Worm (Caenorhabditis elegans) whole organism, mixed stage, embryonic: ENCODE results near the gene ZC190.8.

ENCODE experiments used
- bed-3 ChIP-seq: fragments of 200-800 bp; sonication (Bioruptor generic); optimal IDR thresholded peaks from 3 replicates; lab custom pipeline; 2018; ENCODE audit warnings: mild to moderate bottlenecking, missing genetic modification characterization, moderate library complexity, missing compliant biosample characterization
- blmp-1 ChIP-seq: fragments of 150-350 bp; optimal IDR thresholded peaks from 2 replicates; lab custom pipeline; 2014; ENCODE audit warnings: missing biosample characterization, missing genetic modification characterization
- ceh-43 ChIP-seq: fragments of 200-800 bp; sonication (Bioruptor generic); optimal IDR thresholded peaks from 2 replicates; lab custom pipeline; 2018; ENCODE audit warnings: mild to moderate bottlenecking, missing genetic modification characterization, moderate library complexity, missing compliant biosample characterization
- ceh-83 ChIP-seq: fragments of 200-800 bp; sonication (Bioruptor generic); optimal IDR thresholded peaks from 2 replicates; lab custom pipeline; 2018; ENCODE audit warnings: mild to moderate bottlenecking, missing genetic modification characterization, missing compliant biosample characterization
- cnd-1 ChIP-seq: fragments of 200-800 bp; sonication (Bioruptor generic); optimal IDR thresholded peaks from 2 replicates; lab custom pipeline; 2018; ENCODE audit warnings: mild to moderate bottlenecking, missing genetic modification characterization, missing compliant biosample characterization
- elt-1 ChIP-seq: sonication (generic microtip); optimal IDR thresholded peaks from 2 replicates; lab custom pipeline; 2017; ENCODE audit warnings: missing genetic modification characterization, mild to moderate bottlenecking, missing compliant biosample characterization, antibody characterized with exemption, moderate library complexity, borderline replicate concordance; ENCODE audit not compliant: insufficient read depth
- flh-1 ChIP-seq: fragments of 200-800 bp; sonication (Bioruptor generic); optimal IDR thresholded peaks from 2 replicates; lab custom pipeline; 2018; ENCODE audit warnings: mild to moderate bottlenecking, missing genetic modification characterization, moderate library complexity, missing compliant biosample characterization
- ham-2 ChIP-seq: fragments of 200-800 bp; sonication (Bioruptor generic); optimal IDR thresholded peaks from 2 replicates; lab custom pipeline; 2018; ENCODE audit warnings: mild to moderate bottlenecking, missing genetic modification characterization, missing compliant biosample characterization
- hlh-1 ChIP-seq: fragments of 150-350 bp; optimal IDR thresholded peaks from 2 replicates; lab custom pipeline; 2014; ENCODE audit warnings: missing biosample characterization, missing genetic modification reagents, missing genetic modification characterization
- lin-32 ChIP-seq: fragments of 200-800 bp; sonication (Bioruptor generic); optimal IDR thresholded peaks from 2 replicates; lab custom pipeline; 2018; ENCODE audit warnings: mild to moderate bottlenecking, missing genetic modification characterization, missing compliant biosample characterization
- lsy-2 ChIP-seq: fragments of 150-350 bp; optimal IDR thresholded peaks from 2 replicates; lab custom pipeline; 2014; ENCODE audit warnings: missing biosample characterization, missing genetic modification characterization
- mab-5 ChIP-seq: fragments of 150-350 bp; optimal IDR thresholded peaks from 2 replicates; lab custom pipeline; 2014; ENCODE audit warnings: missing biosample characterization, missing genetic modification characterization
- mep-1 ChIP-seq: fragments of 150-350 bp; optimal IDR thresholded peaks from 2 replicates; lab custom pipeline; 2017; ENCODE audit warnings: missing biosample characterization, missing genetic modification reagents, missing genetic modification characterization, inconsistent platforms
- mls-2 ChIP-seq: sonication (generic microtip); optimal IDR thresholded peaks from 2 replicates; lab custom pipeline; 2016; ENCODE audit warnings: mild to moderate bottlenecking, missing genetic modification characterization, moderate library complexity, missing compliant biosample characterization
- nhr-12 ChIP-seq: fragments of 150-350 bp; optimal IDR thresholded peaks from 2 replicates; lab custom pipeline; 2014; ENCODE audit warnings: missing biosample characterization, missing genetic modification characterization
- nhr-2 ChIP-seq: fragments of 150-350 bp; optimal IDR thresholded peaks from 2 replicates; lab custom pipeline; 2014; ENCODE audit warnings: missing biosample characterization, missing genetic modification characterization
- nhr-237 ChIP-seq: fragments of 150-350 bp; optimal IDR thresholded peaks from 2 replicates; lab custom pipeline; 2014; ENCODE audit warnings: missing biosample characterization, missing genetic modification characterization
- nhr-28 ChIP-seq: fragments of 150-350 bp; optimal IDR thresholded peaks from 2 replicates; lab custom pipeline; 2014; ENCODE audit warnings: missing biosample characterization, missing genetic modification characterization
- nhr-76 ChIP-seq: sonication (generic microtip); optimal IDR thresholded peaks from 2 replicates; lab custom pipeline; 2017; ENCODE audit warnings: missing biosample characterization, missing genetic modification characterization
- sem-2 ChIP-seq: fragments of 200-800 bp; sonication (Bioruptor generic); optimal IDR thresholded peaks from 2 replicates; lab custom pipeline; 2018; ENCODE audit warnings: mild to moderate bottlenecking, missing genetic modification characterization, missing compliant biosample characterization
- snpc-4 ChIP-seq: fragments of 150-350 bp; optimal IDR thresholded peaks from 2 replicates; lab custom pipeline; 2014; ENCODE audit warnings: missing biosample characterization, missing genetic modification characterization
- tbx-8 ChIP-seq: fragments of 200-800 bp; sonication (Bioruptor generic); optimal IDR thresholded peaks from 2 replicates; lab custom pipeline; 2018; ENCODE audit warnings: mild to moderate bottlenecking, missing genetic modification characterization, moderate library complexity, missing compliant biosample characterization
- unc-120 ChIP-seq: sonication (generic microtip); optimal IDR thresholded peaks from 2 replicates; lab custom pipeline; 2017; ENCODE audit warnings: missing genetic modification characterization, missing compliant biosample characterization; ENCODE audit not compliant: poor library complexity, severe bottlenecking
- unc-62 ChIP-seq: fragments of 150-350 bp; optimal IDR thresholded peaks from 2 replicates; lab custom pipeline; 2014; ENCODE audit warnings: missing biosample characterization, missing genetic modification reagents, missing genetic modification characterization
- zip-8 ChIP-seq: fragments of 150-350 bp; optimal IDR thresholded peaks from 2 replicates; lab custom pipeline; 2014; ENCODE audit warnings: missing biosample characterization, missing genetic modification characterization
- ztf-11 ChIP-seq: fragments of 150-350 bp; optimal IDR thresholded peaks from 2 replicates; lab custom pipeline; 2014; ENCODE audit warnings: missing biosample characterization, missing genetic modification characterization

ZC190.8 gene

DNA sequence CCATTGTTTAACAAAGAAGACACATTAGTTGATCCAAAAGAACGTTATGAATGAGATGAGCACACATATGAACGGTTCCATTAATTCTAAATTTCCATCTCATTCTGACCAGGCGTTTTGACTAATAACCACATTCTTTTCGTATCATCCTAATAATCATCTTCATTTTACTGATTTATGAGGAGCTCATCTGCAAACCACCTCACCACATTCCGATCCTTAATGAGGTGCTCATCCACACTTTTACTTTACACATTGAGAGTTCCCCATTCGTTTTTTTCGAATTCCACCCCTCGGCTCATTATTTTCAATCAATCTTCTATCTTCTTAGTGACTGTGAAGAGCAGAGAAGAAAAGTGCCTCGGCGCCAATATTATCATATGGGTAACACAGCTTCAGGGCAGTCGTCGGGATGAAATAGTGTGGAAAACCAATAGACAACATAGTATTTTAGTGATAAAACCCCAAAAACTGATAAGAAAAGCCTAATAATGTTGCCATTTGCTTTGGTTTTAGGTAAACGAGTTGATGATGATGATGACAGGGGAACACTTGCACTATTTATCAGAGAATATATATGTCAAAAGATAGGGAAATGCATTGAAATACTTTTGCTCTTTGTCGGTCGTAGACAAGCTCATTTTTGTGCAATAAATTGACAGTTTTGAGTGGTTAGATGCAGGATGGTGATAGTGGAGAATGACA, 36.4 kb downstream of the ZC190.8 start:
- TF ChIP-seq tbx-8 (GFP tag; lab: Kevin White, UChicago) (no peak), sem-2 (GFP tag; lab: Kevin White, UChicago) (no peak), lin-32 (GFP tag; lab: Kevin White, UChicago) (no peak), ham-2 (GFP tag; lab: Kevin White, UChicago) (no peak), mls-2 (tag; lab: Kevin White, UChicago) (no peak), cnd-1 (tag; lab: Kevin White, UChicago) (no peak), blmp-1 (tag; lab: Kevin White, UChicago) (no peak), flh-1 (no peak), bed-3 (no peak), lsy-2 (no peak), ceh-43 (no peak), hlh-1 (tag; lab: Kevin White, UChicago) (no peak)

DNA sequence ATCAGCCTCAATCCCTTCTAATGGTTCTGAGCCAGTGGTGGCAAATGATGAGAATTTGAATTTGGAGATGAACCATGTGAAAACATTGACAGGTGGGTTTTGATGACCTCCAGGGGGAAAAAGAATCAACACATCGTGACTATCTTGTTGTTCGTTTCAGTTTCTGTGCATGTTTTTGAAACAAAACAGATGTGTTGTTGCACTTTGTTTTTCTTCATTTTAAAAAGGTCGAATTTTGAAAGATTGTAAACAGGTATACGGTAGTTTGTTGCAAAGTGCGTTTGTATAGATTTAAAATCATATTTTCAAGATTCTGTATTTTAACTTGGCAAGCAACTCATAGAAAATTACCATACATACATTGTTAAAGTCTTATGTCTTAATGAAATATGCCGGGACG, 37.2 kb downstream of the ZC190.8 start:
- TF ChIP-seq nhr-76 = no peak
- TF ChIP-seq nhr-12 = no peak
- TF ChIP-seq nhr-237 (tag; lab: Kevin White, UChicago) = no peak
- no peak for TF ChIP-seq blmp-1 (tag; lab: Kevin White, UChicago)
- no peak for TF ChIP-seq unc-62
- TF ChIP-seq mep-1 (tag; lab: Kevin White, UChicago) = no peak
- TF ChIP-seq tbx-8 (GFP tag; lab: Kevin White, UChicago) = no peak
- TF ChIP-seq unc-120 (tag; lab: Kevin White, UChicago) = no peak

DNA sequence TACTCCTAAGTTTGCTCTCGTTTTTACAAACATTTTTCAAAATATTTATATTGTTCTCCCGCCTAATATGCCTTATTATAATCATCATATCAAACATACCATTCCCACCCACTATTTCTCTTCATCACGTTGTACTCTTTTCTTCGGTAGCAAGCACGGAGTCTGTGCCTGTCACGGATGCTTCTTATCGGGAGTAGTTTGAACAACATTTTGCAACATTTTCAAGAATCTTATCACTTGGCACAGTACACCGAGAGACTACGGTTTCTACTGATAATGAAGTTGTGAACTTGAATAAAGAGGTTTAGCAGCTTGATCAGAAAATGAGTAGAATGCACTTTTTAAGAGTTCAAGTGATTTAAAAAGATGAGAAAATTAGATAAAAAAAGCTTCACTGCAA, 39.4 kb downstream of the ZC190.8 start:
- TF ChIP-seq ztf-11 (tag; lab: Kevin White, UChicago) (no peak), zip-8 (tag; lab: Kevin White, UChicago) (no peak), snpc-4 (tag; lab: Kevin White, UChicago) (no peak), ham-2 (GFP tag; lab: Kevin White, UChicago) (no peak), mab-5 (tag; lab: Kevin White, UChicago) (no peak), nhr-76 (no peak), elt-1 (no peak), blmp-1 (tag; lab: Kevin White, UChicago) (no peak), nhr-237 (tag; lab: Kevin White, UChicago) (no peak), nhr-28 (tag; lab: Kevin White, UChicago) (no peak), ceh-83 (no peak), tbx-8 (GFP tag; lab: Kevin White, UChicago) (no peak), nhr-2 (tag; lab: Kevin White, UChicago) (no peak), nhr-12 (no peak), flh-1 (no peak), unc-62 (no peak)

DNA sequence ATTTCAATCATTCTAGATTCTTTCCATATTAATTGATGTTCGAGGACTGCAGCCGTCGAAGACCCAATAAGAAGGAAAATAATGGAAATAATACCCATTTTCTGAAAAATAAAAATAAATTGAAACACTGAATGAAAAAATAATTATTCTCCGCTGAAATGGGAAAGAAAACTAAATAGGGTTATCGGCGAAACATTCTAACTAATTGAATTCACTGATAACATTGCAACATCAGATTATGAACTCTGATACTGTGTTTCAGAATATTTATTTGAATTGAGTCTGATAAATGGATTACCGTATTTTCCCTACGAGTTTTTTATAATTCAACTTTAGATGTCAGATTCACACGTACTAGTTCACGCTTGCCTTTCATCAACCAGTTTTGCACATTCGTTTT, 44.5 kb downstream of the ZC190.8 start, which contains the start of gene asp-13:
asp-13 (minus strand) TSS at position 101 of the 400 bp plus-strand sequence.
- TF ChIP-seq blmp-1 (tag; lab: Kevin White, UChicago) = no peak
- TF ChIP-seq unc-120 (tag; lab: Kevin White, UChicago) = no peak
- no peak for TF ChIP-seq mep-1 (tag; lab: Kevin White, UChicago)
- TF ChIP-seq mab-5 (tag; lab: Kevin White, UChicago) = no peak
- TF ChIP-seq, all 35 proteins: peak for 0

- TF ChIP-seq nhr-2 (tag; lab: Kevin White, UChicago) = no peak
- TF ChIP-seq, all 35 proteins: peak for 0
These were observed 46.3 kb downstream of the ZC190.8 start, which contains the start of gene F28A12.3 for ce11 chrV:8641266-8641665. TSS of gene F28A12.3 (minus strand) at chrV:8641366.

DNA sequence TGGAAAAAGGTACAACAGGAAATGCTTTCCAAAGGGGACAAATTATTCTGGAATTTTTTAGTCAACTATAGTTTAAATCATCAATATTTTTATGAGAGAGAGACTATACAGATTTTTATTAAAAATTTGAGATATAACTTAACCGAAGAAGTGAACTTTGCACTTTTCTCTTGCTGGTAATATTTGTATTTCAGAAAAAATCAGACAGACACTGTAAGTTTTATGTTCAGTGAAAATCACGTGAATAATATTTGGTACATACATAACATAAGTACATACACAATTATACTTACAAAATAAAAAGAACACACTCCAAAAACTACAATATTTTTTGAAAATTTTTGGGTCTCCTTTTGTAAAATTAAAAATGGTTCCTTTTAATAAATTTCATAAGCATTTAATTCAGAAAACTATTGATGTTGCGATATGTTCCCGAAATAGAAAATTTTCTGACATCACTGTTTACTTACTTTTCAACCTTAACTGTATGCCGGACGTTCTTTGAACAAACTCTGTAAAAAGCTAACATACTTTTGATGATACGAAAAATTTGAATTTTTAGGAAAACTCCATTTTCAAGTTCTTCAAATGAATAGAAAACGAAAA, 49.8 kb downstream of the ZC190.8 start, which contains the start of the genes F28A12.10 and acd-4:
F28A12.10 (minus strand) TSS at position 101 of the 606 bp plus-strand sequence.
acd-4 (plus strand) TSS at position 556 of the 606 bp plus-strand sequence.
- no peak for TF ChIP-seq ceh-43
- TF ChIP-seq snpc-4 (tag; lab: Kevin White, UChicago) = no peak
- TF ChIP-seq mep-1 (tag; lab: Kevin White, UChicago) = no peak
- TF ChIP-seq unc-62 = no peak
- no peak for TF ChIP-seq mls-2 (tag; lab: Kevin White, UChicago)
- no peak for TF ChIP-seq ceh-83
- no peak for TF ChIP-seq blmp-1 (tag; lab: Kevin White, UChicago)
